Fruit fly (Drosophila melanogaster): ENCODE results near the gene kraken.

DNA sequence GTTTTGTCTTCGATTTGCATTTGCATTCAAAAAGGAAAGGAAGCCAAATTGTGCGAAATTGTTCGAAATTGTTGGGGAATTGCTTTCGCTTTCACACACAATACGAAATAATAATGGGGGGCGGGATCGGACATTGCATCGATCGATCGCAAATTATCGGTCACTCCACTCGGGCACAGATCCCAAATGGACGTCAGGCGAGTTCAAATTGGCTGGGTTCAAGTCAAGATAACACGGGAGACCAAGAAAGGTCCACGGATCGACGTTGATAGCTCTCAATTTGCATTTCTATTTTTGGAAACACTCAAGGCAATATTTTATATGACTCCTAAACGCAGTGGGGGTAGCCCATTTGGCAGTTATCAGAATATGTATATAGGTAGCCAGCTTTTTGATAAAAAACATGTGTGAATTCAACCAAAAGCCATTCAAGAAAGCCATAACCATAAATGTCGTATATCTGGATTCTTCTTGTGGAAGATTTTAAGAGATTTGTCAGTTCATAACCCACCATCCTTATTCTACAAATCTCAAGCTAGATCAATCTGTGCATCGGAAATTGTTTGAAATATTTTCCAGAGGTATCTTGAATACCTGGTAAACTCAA lies 3.3 kb upstream of the kraken start:
- no peak for TF ChIP-seq CG14711 (tag; optimal IDR thresholded peaks at IDR 0.05)
- TF ChIP-seq tj (GFP tag; optimal IDR thresholded peaks at IDR 0.05): no peak
- TF ChIP-seq Hr96 (GFP tag; optimal IDR thresholded peaks at IDR 0.05): no peak
- TF ChIP-seq cnc (optimal IDR thresholded peaks at IDR 0.05): no peak
- no peak for TF ChIP-seq CG7045 (GFP tag; optimal IDR thresholded peaks at IDR 0.05)
- TF ChIP-seq Clk (GFP tag; optimal IDR thresholded peaks at IDR 0.05): no peak
- no peak for TF ChIP-seq CG5204 (GFP tag; optimal IDR thresholded peaks at IDR 0.05)
- no peak for TF ChIP-seq cic (GFP tag; optimal IDR thresholded peaks at IDR 0.05)
- no peak for TF ChIP-seq bab1 (GFP tag; optimal IDR thresholded peaks at IDR 0.05)
- TF ChIP-seq CG7101 (tag; optimal IDR thresholded peaks at IDR 0.05): no peak
- TF ChIP-seq CG33017 (tag; optimal IDR thresholded peaks at IDR 0.05): no peak

Data from whole organism, adult.